Fruit fly (Drosophila melanogaster) whole organism, embryonic: Measurements from ENCODE around the gene Npc2f.
A peak's percentile ranks its signal among the peaks of the same experiment; 100 is the strongest.

Experiments used
- Abd-B ChIP-seq: fragments of 200-800 bp; sonication (Bioruptor generic); optimal IDR thresholded peaks from 2 replicates; lab custom pipeline; 2018; ENCODE audit warnings: missing biosample characterization, mild to moderate bottlenecking, missing genetic modification characterization, moderate library complexity
- Atf6 ChIP-seq: fragments of 200-800 bp; sonication (Bioruptor generic); IDR thresholded peaks from 2 replicates; pipeline ENCODE4 v1.3.6; 2022; ENCODE audit warnings: missing biosample characterization, missing genetic modification characterization
- B-H1 ChIP-seq: fragments of 200-800 bp; sonication (Bioruptor generic); IDR thresholded peaks from 3 replicates; pipeline ENCODE4 v1.3.6; 2022; ENCODE audit warnings: missing biosample characterization, missing genetic modification characterization
- CG10209 ChIP-seq: fragments of 200-800 bp; sonication (Bioruptor generic); optimal IDR thresholded peaks from 3 replicates; lab custom pipeline; 2017; ENCODE audit warnings: missing biosample characterization, mild to moderate bottlenecking, missing genetic modification characterization, missing genetic modification reagents
- CG10979 ChIP-seq: fragments of 200-800 bp; sonication (Bioruptor generic); optimal IDR thresholded peaks from 2 replicates; lab custom pipeline; 2018; ENCODE audit warnings: missing biosample characterization, mild to moderate bottlenecking, missing genetic modification characterization, moderate library complexity
- CG11247 ChIP-seq: fragments of 200-800 bp; sonication (Bioruptor generic); IDR thresholded peaks from 2 replicates; pipeline ENCODE4 v1.3.6; 2022; ENCODE audit warnings: missing biosample characterization, missing genetic modification characterization
- CG11398 ChIP-seq: fragments of 200-800 bp; sonication (Bioruptor generic); optimal IDR thresholded peaks from 2 replicates; lab custom pipeline; 2016; ENCODE audit warnings: missing biosample characterization, missing genetic modification characterization
- CG12104 ChIP-seq: fragments of 200-800 bp; sonication (Bioruptor generic); optimal IDR thresholded peaks from 3 replicates; lab custom pipeline; 2016; ENCODE audit warnings: missing biosample characterization, missing genetic modification characterization
- CG12769 ChIP-seq: fragments of 200-800 bp; sonication (Bioruptor generic); optimal IDR thresholded peaks from 2 replicates; lab custom pipeline; 2019; ENCODE audit warnings: missing biosample characterization, mild to moderate bottlenecking, missing genetic modification characterization, moderate library complexity
- CG13123 ChIP-seq: fragments of 200-800 bp; sonication (Bioruptor generic); optimal IDR thresholded peaks from 2 replicates; lab custom pipeline; 2016; ENCODE audit warnings: missing biosample characterization, missing genetic modification characterization
- CG13287 ChIP-seq: fragments of 200-800 bp; sonication (Bioruptor generic); IDR thresholded peaks from 2 replicates; pipeline ENCODE4 v1.3.6; 2022; ENCODE audit warnings: missing biosample characterization, missing genetic modification characterization; ENCODE audit not compliant: partially characterized antibody
- CG13296 ChIP-seq: fragments of 200-800 bp; sonication (Bioruptor generic); optimal IDR thresholded peaks from 3 replicates; lab custom pipeline; 2018; ENCODE audit warnings: missing biosample characterization, mild to moderate bottlenecking, missing genetic modification characterization
- CG14014 ChIP-seq: fragments of 200-800 bp; sonication (Bioruptor generic); IDR thresholded peaks from 2 replicates; pipeline ENCODE4 v1.3.6; 2022; ENCODE audit warnings: missing biosample characterization, missing genetic modification characterization
- CG15696 ChIP-seq: fragments of 200-800 bp; sonication (Bioruptor generic); optimal IDR thresholded peaks from 2 replicates; lab custom pipeline; 2019; ENCODE audit warnings: missing biosample characterization, mild to moderate bottlenecking, missing genetic modification characterization, moderate library complexity
- CG17186 ChIP-seq: fragments of 200-800 bp; sonication (Bioruptor generic); optimal IDR thresholded peaks from 3 replicates; lab custom pipeline; 2017; ENCODE audit warnings: missing biosample characterization, missing genetic modification reagents, missing genetic modification characterization
- CG18262 ChIP-seq: fragments of 200-800 bp; optimal IDR thresholded peaks from 3 replicates; lab custom pipeline; 2019; ENCODE audit warnings: missing biosample characterization, mild to moderate bottlenecking, missing genetic modification characterization, moderate library complexity
- CG18764 ChIP-seq: fragments of 200-800 bp; sonication (Bioruptor generic); optimal IDR thresholded peaks from 3 replicates; lab custom pipeline; 2016; ENCODE audit warnings: missing biosample characterization, missing genetic modification characterization
- CG31224 ChIP-seq: fragments of 200-800 bp; sonication (Bioruptor generic); IDR thresholded peaks from 2 replicates; pipeline ENCODE4 v1.3.6; 2022; ENCODE audit warnings: missing biosample characterization, missing genetic modification characterization
- CG31441 ChIP-seq: fragments of 200-800 bp; sonication (Bioruptor generic); IDR thresholded peaks from 2 replicates; pipeline ENCODE4 v1.3.6; 2022; ENCODE audit warnings: missing biosample characterization, missing genetic modification characterization
- CG33557 ChIP-seq: fragments of 200-800 bp; sonication (Bioruptor generic); optimal IDR thresholded peaks from 2 replicates; lab custom pipeline; 2019; ENCODE audit warnings: missing biosample characterization, mild to moderate bottlenecking, missing genetic modification characterization, moderate library complexity
- CG34376 ChIP-seq: fragments of 200-800 bp; sonication (Bioruptor generic); optimal IDR thresholded peaks from 2 replicates; lab custom pipeline; 2018; ENCODE audit warnings: missing biosample characterization, mild to moderate bottlenecking, missing genetic modification characterization
- CG3726 ChIP-seq: fragments of 200-800 bp; sonication (Bioruptor generic); IDR thresholded peaks from 3 replicates; pipeline ENCODE4, ENCODE4 v1.3.6; 2022; ENCODE audit warnings: missing biosample characterization, missing genetic modification characterization
- CG6854 ChIP-seq: fragments of 200-800 bp; sonication (Bioruptor generic); optimal IDR thresholded peaks from 3 replicates; lab custom pipeline; 2017; ENCODE audit warnings: missing biosample characterization, mild to moderate bottlenecking, missing genetic modification characterization
- CG7271 ChIP-seq: fragments of 200-800 bp; sonication (Bioruptor generic); optimal IDR thresholded peaks from 2 replicates; lab custom pipeline; 2018; ENCODE audit warnings: missing biosample characterization, mild to moderate bottlenecking, missing genetic modification characterization, moderate library complexity
- CG7357 ChIP-seq: fragments of 200-800 bp; sonication (Bioruptor generic); IDR thresholded peaks from 3 replicates; pipeline ENCODE4 v1.3.6; 2022; ENCODE audit warnings: missing biosample characterization, missing genetic modification characterization
- CG7928 ChIP-seq: fragments of 200-800 bp; sonication (Bioruptor generic); optimal IDR thresholded peaks from 2 replicates; lab custom pipeline; 2017; ENCODE audit warnings: missing biosample characterization, mild to moderate bottlenecking, missing genetic modification characterization
- CG8089 ChIP-seq: fragments of 200-800 bp; sonication (Bioruptor generic); optimal IDR thresholded peaks from 3 replicates; lab custom pipeline; 2016; ENCODE audit warnings: missing biosample characterization, missing genetic modification characterization
- CG8388 ChIP-seq: fragments of 200-800 bp; sonication (Bioruptor generic); optimal IDR thresholded peaks from 2 replicates; lab custom pipeline; 2019; ENCODE audit warnings: missing biosample characterization, mild to moderate bottlenecking, missing genetic modification characterization, moderate library complexity
- CG8765 ChIP-seq: fragments of 200-800 bp; sonication (Bioruptor generic); IDR thresholded peaks from 2 replicates; pipeline ENCODE4 v1.3.6; 2022; ENCODE audit warnings: missing biosample characterization, missing genetic modification characterization
- CG9797 ChIP-seq: fragments of 200-800 bp; sonication (Bioruptor generic); optimal IDR thresholded peaks from 3 replicates; lab custom pipeline; 2018; ENCODE audit warnings: missing biosample characterization, mild to moderate bottlenecking, missing genetic modification characterization
- CG9932 ChIP-seq: fragments of 200-800 bp; sonication (Bioruptor generic); IDR thresholded peaks from 2 replicates; pipeline ENCODE4 v1.3.6; 2022; ENCODE audit warnings: missing biosample characterization, missing genetic modification characterization
- Dek ChIP-seq: fragments of 200-800 bp; sonication (Bioruptor generic); optimal IDR thresholded peaks from 3 replicates; lab custom pipeline; 2019; ENCODE audit warnings: missing biosample characterization, mild to moderate bottlenecking, missing genetic modification characterization, moderate library complexity
- Dfd ChIP-seq, 2 experiments: fragments of >200 bp; optimal IDR thresholded peaks; 2 replicates each; lab custom pipeline; 2017; ENCODE audit warnings: missing biosample characterization in 2 of 2, missing genetic modification characterization in 2 of 2
- GATAe ChIP-seq: fragments of 200-800 bp; sonication (Bioruptor generic); conservative IDR thresholded peaks from 2 replicates; pipeline ENCODE4 v1.3.6; 2022; ENCODE audit warnings: missing biosample characterization, missing genetic modification characterization
- Gsc ChIP-seq: fragments of 200-800 bp; sonication (Bioruptor generic); IDR thresholded peaks from 2 replicates; pipeline ENCODE4 v1.3.6; 2022; ENCODE audit warnings: missing biosample characterization, missing genetic modification characterization
- Hr39 ChIP-seq: fragments of >200 bp; optimal IDR thresholded peaks from 2 replicates; lab custom pipeline; 2017
- Lim3 ChIP-seq: fragments of 200-800 bp; sonication (Bioruptor generic); IDR thresholded peaks from 2 replicates; pipeline ENCODE4 v1.3.6; 2022; ENCODE audit warnings: missing biosample characterization, missing genetic modification characterization
- bigmax ChIP-seq: fragments of 200-800 bp; sonication (Bioruptor generic); optimal IDR thresholded peaks from 2 replicates; lab custom pipeline; 2018; ENCODE audit warnings: missing biosample characterization, mild to moderate bottlenecking, missing genetic modification characterization
- bowl ChIP-seq: fragments of 200-800 bp; sonication (Bioruptor generic); IDR thresholded peaks from 2 replicates; pipeline ENCODE4 v1.3.6; 2022; ENCODE audit warnings: missing biosample characterization, missing genetic modification characterization
- cato ChIP-seq: fragments of 200-800 bp; sonication (Bioruptor generic); optimal IDR thresholded peaks from 2 replicates; lab custom pipeline; 2016; ENCODE audit warnings: missing biosample characterization, missing genetic modification characterization, borderline replicate concordance
- croc ChIP-seq: fragments of 200-800 bp; sonication (Bioruptor generic); conservative IDR thresholded peaks from 3 replicates; pipeline ENCODE4 v1.3.6; 2022; ENCODE audit warnings: missing biosample characterization, missing genetic modification characterization
- dan ChIP-seq: fragments of 200-800 bp; sonication (Bioruptor generic); IDR thresholded peaks from 2 replicates; pipeline ENCODE4 v1.3.6; 2022; ENCODE audit warnings: missing biosample characterization, missing genetic modification characterization
- kah ChIP-seq: fragments of 200-800 bp; sonication (Bioruptor generic); optimal IDR thresholded peaks from 2 replicates; lab custom pipeline; 2018; ENCODE audit warnings: missing biosample characterization, mild to moderate bottlenecking, missing genetic modification characterization
- mam ChIP-seq: fragments of 200-800 bp; sonication (Bioruptor generic); optimal IDR thresholded peaks from 3 replicates; lab custom pipeline; 2016; ENCODE audit warnings: missing biosample characterization, missing genetic modification characterization
- pita ChIP-seq: fragments of 200-800 bp; sonication (Bioruptor generic); optimal IDR thresholded peaks from 2 replicates; lab custom pipeline; 2017; ENCODE audit warnings: missing biosample characterization, mild to moderate bottlenecking, missing genetic modification characterization
- run ChIP-seq: fragments of 200-800 bp; sonication (Bioruptor generic); optimal IDR thresholded peaks from 3 replicates; lab custom pipeline; 2018; ENCODE audit warnings: missing biosample characterization, mild to moderate bottlenecking, missing genetic modification characterization
- slp2 ChIP-seq: fragments of 200-800 bp; sonication (Bioruptor generic); optimal IDR thresholded peaks from 2 replicates; lab custom pipeline; 2016; ENCODE audit warnings: missing biosample characterization, missing genetic modification characterization
- sob ChIP-seq: fragments of 200-800 bp; sonication (Bioruptor generic); IDR thresholded peaks from 2 replicates; pipeline ENCODE4 v1.3.6; 2022; ENCODE audit warnings: missing biosample characterization, missing genetic modification characterization
- stc ChIP-seq: fragments of 200-800 bp; sonication (Bioruptor generic); IDR thresholded peaks from 2 replicates; pipeline ENCODE4 v1.3.6; 2022; ENCODE audit warnings: missing biosample characterization, missing genetic modification characterization
- toy ChIP-seq: fragments of 200-800 bp; sonication (Bioruptor generic); IDR thresholded peaks from 2 replicates; pipeline ENCODE4 v1.3.6; 2022; ENCODE audit warnings: missing biosample characterization, missing genetic modification characterization
- zf30C ChIP-seq: fragments of 200-800 bp; sonication (Bioruptor generic); optimal IDR thresholded peaks from 3 replicates; lab custom pipeline; 2018; ENCODE audit warnings: missing biosample characterization, mild to moderate bottlenecking, missing genetic modification characterization

Gene Npc2f

DNA sequence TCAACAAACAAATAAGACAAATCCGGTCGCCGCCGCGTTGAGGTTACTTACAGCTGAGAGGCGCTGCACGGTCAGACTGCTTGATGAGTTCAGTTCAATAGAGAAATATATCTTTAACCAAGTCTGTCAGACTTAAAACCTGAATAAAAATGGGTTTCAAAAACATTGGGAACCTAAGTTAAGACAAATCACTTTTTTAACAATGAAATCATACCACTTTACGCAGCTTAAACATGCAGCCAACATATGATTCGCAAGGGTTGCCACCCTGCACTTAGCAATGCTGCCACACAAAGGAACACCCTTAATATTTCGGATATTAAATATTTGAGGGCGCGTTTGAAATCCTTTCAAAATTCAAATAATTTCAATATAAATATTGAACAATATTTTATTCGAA lies 50.9 kb downstream of the Npc2f start, which contains the start of gene CG5515 (continued):
- TF ChIP-seq CG9932 (GFP tag; lab: Robert Waterston, UW) (peak; percentile 88), run (tag; lab: Kevin White, UChicago) (no peak), bigmax (GFP tag; lab: Kevin White, UChicago) (peak; percentile 67), CG11398 (GFP tag; lab: Kevin White, UChicago) (peak; percentile 53), Lim3 (GFP tag; lab: Robert Waterston, UW) (peak; percentile 50; the same call in 1 of the 2 replicates), Dfd (GFP tag; optimal IDR thresholded peaks at IDR 0.05; lab: Kevin White, UChicago) (no peak), zf30C (GFP tag; lab: Kevin White, UChicago) (no peak), CG14014 (GFP tag; lab: Robert Waterston, UW) (peak; percentile 70; the same call in 1 of the 2 replicates), CG8388 (GFP tag; lab: Kevin White, UChicago) (peak; percentile 41), bowl (GFP tag; lab: Robert Waterston, UW) (peak; percentile 44; the same call in 1 of the 2 replicates), pita (GFP tag; lab: Kevin White, UChicago) (no peak), CG7928 (GFP tag; lab: Kevin White, UChicago) (peak; percentile 2), CG9797 (GFP tag; lab: Kevin White, UChicago) (peak; percentile 46), GATAe (GFP tag; lab: Robert Waterston, UW) (no peak; the same call in 1 of the 2 replicates), croc (GFP tag; lab: Robert Waterston, UW) (peak; percentile 76; the same call in 2 of the 3 replicates), CG12769 (tag; lab: Kevin White, UChicago) (peak; percentile 75), CG7357 (GFP tag; lab: Robert Waterston, UW) (peak; percentile 62; the same call in 1 of the 3 replicates), Abd-B (peak; percentile 72), mam (GFP tag; lab: Kevin White, UChicago) (peak; percentile 66), CG13287 (GFP tag; lab: Robert Waterston, UW) (peak; percentile 89), CG18764 (GFP tag; lab: Kevin White, UChicago) (peak; percentile 95), stc (GFP tag; lab: Robert Waterston, UW) (peak; percentile 69), toy (no peak), CG10979 (tag; lab: Kevin White, UChicago) (peak; percentile 84), CG7271 (tag; lab: Kevin White, UChicago) (no peak), kah (GFP tag; lab: Kevin White, UChicago) (no peak), CG17186 (GFP tag; lab: Kevin White, UChicago) (no peak), CG12104 (peak; percentile 56), CG13123 (GFP tag; lab: Kevin White, UChicago) (peak; percentile 56), CG33557 (GFP tag; lab: Kevin White, UChicago) (peak; percentile 36), CG34376 (GFP tag; lab: Kevin White, UChicago) (no peak), CG15696 (tag; lab: Kevin White, UChicago) (peak; percentile 83), slp2 (GFP tag; lab: Kevin White, UChicago) (peak; percentile 40), Hr39 (no peak), CG10209 (GFP tag; lab: Kevin White, UChicago) (peak; percentile 49), sob (GFP tag; lab: Robert Waterston, UW) (peak; percentile 92), CG13296 (GFP tag; lab: Kevin White, UChicago) (peak; percentile 25), CG8089 (peak; percentile 73), Dek (peak; percentile 29), CG18262 (peak; percentile 64), CG6854 (GFP tag; lab: Kevin White, UChicago) (no peak), CG31441 (no peak; the same call in 1 of the 2 replicates), CG31224 (GFP tag; lab: Robert Waterston, UW) (peak; percentile 47; the same call in 1 of the 2 replicates), CG11247 (peak; percentile 78), CG8765 (GFP tag; lab: Robert Waterston, UW) (peak; percentile 66), B-H1 (peak; percentile 61), CG3726 (peak; percentile 10; the same call in 1 of the 3 replicates), Atf6 (peak; percentile 86), dan (GFP tag; lab: Robert Waterston, UW) (no peak), cato (peak; percentile 61), Gsc (GFP tag; lab: Robert Waterston, UW) (0 out of 2 replicates have a peak, but pooled peaks have one; percentile 32)
